Worm (Caenorhabditis elegans): ENCODE results near the gene C34F11.5.
A peak's percentile ranks its signal among the peaks of the same experiment; 100 is the strongest.

Gene C34F11.5

ce11 chrII:5234728-5235127 is 39.1 kb downstream of the C34F11.5 start:
- TF ChIP-seq mxl-1 (tag; optimal IDR thresholded peaks at IDR 0.05) = no peak
- peak; percentile 52 for TF ChIP-seq nhr-80 (tag; optimal IDR thresholded peaks at IDR 0.05)
- no peak for TF ChIP-seq cebp-1 (GFP tag; IDR thresholded peaks at IDR 0.05)
- peak; percentile 74 for TF ChIP-seq cebp-1 (tag; optimal IDR thresholded peaks at IDR 0.05)

ce11 chrII:5235758-5236157 is 40.2 kb downstream of the C34F11.5 start, which contains the start of gene pho-1:
Gene pho-1 (minus strand): TSS chrII:5235846.
- TF ChIP-seq lsy-27 (tag; optimal IDR thresholded peaks at IDR 0.05; ENCODE audit: borderline replicate concordance, insufficient read depth) (no peak), nhr-80 (tag; optimal IDR thresholded peaks at IDR 0.05) (peak; percentile 66)

ce11 chrII:5237699-5238098 is 42.1 kb downstream of the C34F11.5 start:
- TF ChIP-seq K11D2.4 (GFP tag; IDR thresholded peaks at IDR 0.05) (no peak), chd-7 (tag; optimal IDR thresholded peaks at IDR 0.05) (no peak), nhr-27 (tag; optimal IDR thresholded peaks at IDR 0.05) (no peak), bed-1 (GFP tag; IDR thresholded peaks at IDR 0.05) (no peak), ztf-26 (tag; optimal IDR thresholded peaks at IDR 0.05) (no peak), ekl-4 (GFP tag; IDR thresholded peaks at IDR 0.05) (peak; percentile 53; the same call in 1 of the 2 replicates), ama-1 (optimal IDR thresholded peaks at IDR 0.05) (no peak), ama-1 (GFP tag; optimal IDR thresholded peaks at IDR 0.05) (no peak), repo-1 (tag; optimal IDR thresholded peaks at IDR 0.05) (no peak), aptf-3 (GFP tag; IDR thresholded peaks at IDR 0.05) (no peak), T07F8.4 (tag; optimal IDR thresholded peaks at IDR 0.05) (no peak), rpc-1 (optimal IDR thresholded peaks at IDR 0.05) (peak; percentile 61), rpc-1 (tag; optimal IDR thresholded peaks at IDR 0.05) (peak; percentile 75), ztf-18 (tag; optimal IDR thresholded peaks at IDR 0.05) (peak; percentile 4), somi-1 (GFP tag; optimal IDR thresholded peaks at IDR 0.05) (no peak), ceh-58 (GFP tag; IDR thresholded peaks at IDR 0.05) (no peak), him-1 (tag; optimal IDR thresholded peaks at IDR 0.05) (peak; percentile 70), ZK185.1 (tag; optimal IDR thresholded peaks at IDR 0.05; ENCODE audit: poor library complexity, severe bottlenecking) (peak; percentile 46), lin-40 (tag; optimal IDR thresholded peaks at IDR 0.05) (no peak), athp-1 (tag; optimal IDR thresholded peaks at IDR 0.05) (no peak), F22D6.2 (tag; optimal IDR thresholded peaks at IDR 0.05) (no peak), ceh-79 (tag; optimal IDR thresholded peaks at IDR 0.05) (no peak), zim-3 (tag; optimal IDR thresholded peaks at IDR 0.05) (no peak), lsl-1 (GFP tag; optimal IDR thresholded peaks at IDR 0.05) (peak; percentile 31), ztf-22 (GFP tag; optimal IDR thresholded peaks at IDR 0.05) (no peak), dox-1 (GFP tag; IDR thresholded peaks at IDR 0.05) (peak; percentile 64; the same call in 1 of the 2 replicates), aptf-2 (GFP tag; conservative IDR thresholded peaks at IDR 0.05) (no peak), ccch-3 (GFP tag; optimal IDR thresholded peaks at IDR 0.05) (no peak), efl-1 (GFP tag; optimal IDR thresholded peaks at IDR 0.05) (no peak), ceh-91 (GFP tag; IDR thresholded peaks at IDR 0.05) (no peak), T26A5.8 (tag; optimal IDR thresholded peaks at IDR 0.05) (no peak), lag-1 (GFP tag; IDR thresholded peaks at IDR 0.05) (no peak), ztf-28 (GFP tag; IDR thresholded peaks at IDR 0.05) (0 out of 2 replicates have a peak, but pooled peaks have one; percentile 24), F49E8.2 (tag; optimal IDR thresholded peaks at IDR 0.05; ENCODE audit: insufficient read depth) (no peak), tlf-1 (GFP tag; optimal IDR thresholded peaks at IDR 0.05) (no peak), fkh-3 (tag; optimal IDR thresholded peaks at IDR 0.05) (no peak), dpff-1 (tag; optimal IDR thresholded peaks at IDR 0.05) (no peak), Y53G8AR.9 (GFP tag; conservative IDR thresholded peaks at IDR 0.05) (no peak), lin-35 (GFP tag; optimal IDR thresholded peaks at IDR 0.05) (no peak), madf-6 (GFP tag; IDR thresholded peaks at IDR 0.05) (peak; percentile 52; the same call in 1 of the 2 replicates), Y67H2A.10 (GFP tag; conservative IDR thresholded peaks at IDR 0.05) (no peak), nfya-1 (tag; optimal IDR thresholded peaks at IDR 0.05; ENCODE audit: borderline replicate concordance, insufficient read depth) (no peak)
